Worm (Caenorhabditis elegans) whole organism, L3 larva: ENCODE measurements around the gene ZK813.5.

Experiments
- aly-2 ChIP-seq: fragments of 150-350 bp; optimal IDR thresholded peaks from 2 replicates; lab custom pipeline; 2014; ENCODE audit warnings: missing biosample characterization, missing genetic modification characterization
- ama-1 ChIP-seq: fragments of 150-350 bp; optimal IDR thresholded peaks from 2 replicates; lab custom pipeline; 2018
- ceh-9 ChIP-seq: sonication (generic microtip); optimal IDR thresholded peaks from 2 replicates; lab custom pipeline; 2018; ENCODE audit warnings: missing biosample characterization, missing genetic modification characterization
- jun-1 ChIP-seq: fragments of 150-350 bp; optimal IDR thresholded peaks from 2 replicates; lab custom pipeline; 2014; ENCODE audit warnings: missing biosample characterization, missing genetic modification reagents, missing genetic modification characterization
- nfya-1 ChIP-seq: sonication (generic microtip); optimal IDR thresholded peaks from 2 replicates; lab custom pipeline; 2017; ENCODE audit warnings: missing genetic modification characterization, mild to moderate bottlenecking, missing compliant biosample characterization, antibody characterized with exemption, moderate library complexity; ENCODE audit not compliant: insufficient read depth
- nhr-12 ChIP-seq: fragments of 150-350 bp; optimal IDR thresholded peaks from 2 replicates; lab custom pipeline; 2014; ENCODE audit warnings: missing biosample characterization, missing genetic modification characterization
- nhr-237 ChIP-seq: fragments of 150-350 bp; optimal IDR thresholded peaks from 2 replicates; lab custom pipeline; 2014; ENCODE audit warnings: missing biosample characterization, missing genetic modification characterization
- nhr-25 ChIP-seq: sonication (generic microtip); optimal IDR thresholded peaks from 2 replicates; lab custom pipeline; 2017; ENCODE audit warnings: missing biosample characterization, missing genetic modification characterization
- snpc-4 ChIP-seq: fragments of 150-350 bp; optimal IDR thresholded peaks from 2 replicates; lab custom pipeline; 2014; ENCODE audit warnings: missing biosample characterization, missing genetic modification characterization

ce11 chrX:3424516-3424915 lies 26.5 kb downstream of the ZK813.5 start, which contains the start of gene ZK813.6:
- TF ChIP-seq snpc-4 (tag; lab: Kevin White, UChicago) (no peak), jun-1 (tag; lab: Kevin White, UChicago) (no peak), aly-2 (tag; lab: Kevin White, UChicago) (no peak), ceh-9 (tag; lab: Kevin White, UChicago) (no peak), nhr-237 (no peak), ama-1 (no peak), nhr-12 (tag; lab: Kevin White, UChicago) (no peak), nhr-25 (tag; lab: Kevin White, UChicago) (no peak), nfya-1 (tag; lab: Kevin White, UChicago) (no peak)
